Fruit fly (Drosophila melanogaster) whole organism, prepupa: ENCODE results near the gene pbl.

ENCODE experiments used
- CG1621 ChIP-seq: fragments of 200-800 bp; sonication (Bioruptor generic); optimal IDR thresholded peaks from 3 replicates; lab custom pipeline; 2018; ENCODE audit warnings: missing biosample characterization, mild to moderate bottlenecking, missing genetic modification characterization
- CG16779 ChIP-seq: fragments of 200-800 bp; sonication (Bioruptor generic); optimal IDR thresholded peaks from 3 replicates; lab custom pipeline; 2017; ENCODE audit warnings: missing biosample characterization, mild to moderate bottlenecking, missing genetic modification characterization
- CG8119 ChIP-seq: fragments of 200-800 bp; sonication (Bioruptor generic); IDR thresholded peaks from 3 replicates; pipeline ENCODE4 v1.3.6; 2022; ENCODE audit warnings: missing biosample characterization, missing genetic modification characterization
- cyc ChIP-seq: fragments of 200-800 bp; sonication (Bioruptor generic); optimal IDR thresholded peaks from 3 replicates; lab custom pipeline; 2016; ENCODE audit warnings: missing biosample characterization, missing genetic modification characterization
- dsx ChIP-seq: fragments of 200-800 bp; optimal IDR thresholded peaks from 3 replicates; lab custom pipeline; 2019; ENCODE audit warnings: missing biosample characterization, mild to moderate bottlenecking, missing genetic modification characterization, moderate library complexity; ENCODE audit not compliant: poor library complexity, severe bottlenecking
- net ChIP-seq: fragments of 200-800 bp; sonication (Bioruptor generic); optimal IDR thresholded peaks from 3 replicates; lab custom pipeline; 2016; ENCODE audit warnings: missing biosample characterization, missing genetic modification characterization

DNA sequence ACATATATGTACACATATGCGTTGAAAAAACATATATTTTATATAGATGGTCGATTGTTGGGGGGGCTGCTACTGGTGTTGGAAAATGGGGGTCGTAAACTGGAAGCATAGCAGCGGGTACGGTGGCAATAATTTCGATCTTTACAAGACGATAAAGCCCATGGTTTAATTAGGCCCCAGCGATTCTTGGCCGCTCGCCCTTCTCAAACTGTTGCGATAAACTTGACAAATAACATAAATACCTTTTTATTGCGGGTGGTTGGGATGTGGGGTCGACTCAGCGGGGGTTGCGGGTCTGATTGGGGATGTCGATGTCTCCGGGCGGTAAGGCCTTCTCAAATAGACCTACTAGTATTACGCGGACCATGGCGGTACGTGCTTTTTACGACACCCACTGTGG lies 26.9 kb upstream of the pbl start:
- TF ChIP-seq net (GFP tag; lab: Kevin White, UChicago) (no peak), CG8119 (no peak), CG16779 (tag; lab: Kevin White, UChicago) (no peak), CG1621 (no peak), dsx (GFP tag; lab: Kevin White, UChicago) (no peak), cyc (GFP tag; lab: Kevin White, UChicago) (no peak)
